Fruit fly (Drosophila melanogaster): ENCODE measurements around the gene CG13667.

dm6 chr3L:8447795-8448516, 42.7 kb downstream of the CG13667 start:
- no peak for TF ChIP-seq CG8478 (optimal IDR thresholded peaks at IDR 0.05)
- no peak for TF ChIP-seq psq (optimal IDR thresholded peaks at IDR 0.05)

Measured in whole organism.